Fruit fly (Drosophila melanogaster) whole organism, embryonic: ENCODE results near the gene CG44837.
A peak's percentile ranks its signal among the peaks of the same experiment; 100 is the strongest.

Experiments
- Aef1 ChIP-seq: fragments of 200-800 bp; sonication (Bioruptor generic); IDR thresholded peaks from 3 replicates; pipeline ENCODE4 v1.3.6; 2022; ENCODE audit warnings: missing biosample characterization, missing genetic modification characterization
- Bteb2 ChIP-seq: fragments of 200-800 bp; sonication (Bioruptor generic); optimal IDR thresholded peaks from 2 replicates; lab custom pipeline; 2016; ENCODE audit warnings: missing biosample characterization, missing genetic modification characterization
- C15 ChIP-seq: fragments of 200-800 bp; sonication (Bioruptor generic); IDR thresholded peaks from 3 replicates; pipeline ENCODE4 v1.3.6; 2022; ENCODE audit warnings: missing biosample characterization, missing genetic modification characterization
- CG10147 ChIP-seq: fragments of 200-800 bp; sonication (Bioruptor generic); optimal IDR thresholded peaks from 2 replicates; lab custom pipeline; 2019; ENCODE audit warnings: missing biosample characterization, mild to moderate bottlenecking, missing genetic modification characterization, moderate library complexity
- CG11093 ChIP-seq: fragments of 200-800 bp; sonication (Bioruptor generic); IDR thresholded peaks from 3 replicates; pipeline ENCODE4 v1.3.6; 2022; ENCODE audit warnings: missing biosample characterization, missing genetic modification characterization
- CG12299 ChIP-seq: fragments of 200-800 bp; sonication (Bioruptor generic); optimal IDR thresholded peaks from 2 replicates; lab custom pipeline; 2018; ENCODE audit warnings: missing biosample characterization, mild to moderate bottlenecking, missing genetic modification characterization
- CG18011 ChIP-seq: fragments of 200-800 bp; sonication (Bioruptor generic); optimal IDR thresholded peaks from 2 replicates; lab custom pipeline; 2017; ENCODE audit warnings: missing biosample characterization, missing genetic modification characterization, mild to moderate bottlenecking, moderate library complexity, missing genotype
- CG2116 ChIP-seq: fragments of 200-800 bp; sonication (Bioruptor generic); optimal IDR thresholded peaks from 3 replicates; lab custom pipeline; 2018; ENCODE audit warnings: missing biosample characterization, mild to moderate bottlenecking, missing genetic modification characterization
- CG2129 ChIP-seq: fragments of 200-800 bp; sonication (Bioruptor generic); IDR thresholded peaks from 2 replicates; pipeline ENCODE4 v1.3.6; 2022; ENCODE audit warnings: missing biosample characterization, missing genetic modification characterization; ENCODE audit not compliant: partially characterized antibody
- CG2875 ChIP-seq: fragments of 200-800 bp; sonication (Bioruptor generic); optimal IDR thresholded peaks from 2 replicates; lab custom pipeline; 2017; ENCODE audit warnings: missing biosample characterization, mild to moderate bottlenecking, missing genetic modification characterization, missing genetic modification reagents
- CG3163 ChIP-seq: fragments of 200-800 bp; sonication (Bioruptor generic); optimal IDR thresholded peaks from 3 replicates; lab custom pipeline; 2016; ENCODE audit warnings: missing biosample characterization, missing genetic modification characterization
- CG3281 ChIP-seq: fragments of 200-800 bp; sonication (Bioruptor generic); optimal IDR thresholded peaks from 3 replicates; lab custom pipeline; 2017; ENCODE audit warnings: missing biosample characterization, mild to moderate bottlenecking, missing genetic modification characterization
- CG4282 ChIP-seq: fragments of 200-800 bp; sonication (Bioruptor generic); optimal IDR thresholded peaks from 2 replicates; lab custom pipeline; 2016; ENCODE audit warnings: missing biosample characterization, missing genetic modification characterization
- CG4424 ChIP-seq: fragments of 200-800 bp; sonication (Bioruptor generic); optimal IDR thresholded peaks from 3 replicates; lab custom pipeline; 2016; ENCODE audit warnings: missing biosample characterization, missing genetic modification characterization
- CG4617 ChIP-seq: fragments of 200-800 bp; sonication (Bioruptor generic); optimal IDR thresholded peaks from 3 replicates; lab custom pipeline; 2016; ENCODE audit warnings: missing biosample characterization, missing genetic modification characterization, borderline replicate concordance
- CG7357 ChIP-seq: fragments of 200-800 bp; sonication (Bioruptor generic); IDR thresholded peaks from 3 replicates; pipeline ENCODE4 v1.3.6; 2022; ENCODE audit warnings: missing biosample characterization, missing genetic modification characterization
- CG7963 ChIP-seq: fragments of 200-800 bp; sonication (Bioruptor generic); IDR thresholded peaks from 3 replicates; pipeline ENCODE4 v1.3.6; 2022; ENCODE audit warnings: missing biosample characterization, missing genetic modification characterization; ENCODE audit not compliant: partially characterized antibody
- CG8388 ChIP-seq: fragments of 200-800 bp; sonication (Bioruptor generic); optimal IDR thresholded peaks from 2 replicates; lab custom pipeline; 2019; ENCODE audit warnings: missing biosample characterization, mild to moderate bottlenecking, missing genetic modification characterization, moderate library complexity
- CG9797 ChIP-seq: fragments of 200-800 bp; sonication (Bioruptor generic); optimal IDR thresholded peaks from 3 replicates; lab custom pipeline; 2018; ENCODE audit warnings: missing biosample characterization, mild to moderate bottlenecking, missing genetic modification characterization
- Camta ChIP-seq: fragments of 200-800 bp; sonication (Bioruptor generic); optimal IDR thresholded peaks from 2 replicates; lab custom pipeline; 2016; ENCODE audit warnings: missing biosample characterization, missing genetic modification characterization
- Chrac-16 ChIP-seq: fragments of 200-800 bp; sonication (Bioruptor generic); optimal IDR thresholded peaks from 3 replicates; lab custom pipeline; 2016; ENCODE audit warnings: missing biosample characterization, missing genetic modification characterization
- CkIIα-i1 ChIP-seq: fragments of 200-800 bp; sonication (Bioruptor generic); IDR thresholded peaks from 2 replicates; pipeline ENCODE4 v1.3.6; 2022; ENCODE audit warnings: missing biosample characterization, missing genetic modification characterization
- Dll ChIP-seq: fragments of 200-800 bp; sonication (Bioruptor generic); IDR thresholded peaks from 4 replicates; pipeline ENCODE4 v1.3.6; 2022; ENCODE audit warnings: missing biosample characterization, missing genetic modification characterization; ENCODE audit not compliant: partially characterized antibody
- E2f2 ChIP-seq: fragments of 200-800 bp; sonication (Bioruptor generic); IDR thresholded peaks from 2 replicates; pipeline ENCODE4 v1.3.6; 2022; ENCODE audit warnings: missing biosample characterization, missing genetic modification characterization
- HmgD ChIP-seq: fragments of 200-800 bp; sonication (Bioruptor generic); optimal IDR thresholded peaks from 3 replicates; lab custom pipeline; 2016; ENCODE audit warnings: missing biosample characterization, missing genetic modification characterization
- Nf-YC ChIP-seq: fragments of 200-800 bp; optimal IDR thresholded peaks from 3 replicates; lab custom pipeline; 2019; ENCODE audit warnings: missing biosample characterization, mild to moderate bottlenecking, missing genetic modification characterization, moderate library complexity
- PHDP ChIP-seq: fragments of 200-800 bp; sonication (Bioruptor generic); optimal IDR thresholded peaks from 3 replicates; lab custom pipeline; 2018; ENCODE audit warnings: missing biosample characterization, mild to moderate bottlenecking, missing genetic modification characterization, moderate library complexity
- Sin3A ChIP-seq: fragments of >200 bp; optimal IDR thresholded peaks from 2 replicates; lab custom pipeline; 2018
- Spps ChIP-seq: fragments of 200-800 bp; sonication (Bioruptor generic); optimal IDR thresholded peaks from 2 replicates; lab custom pipeline; 2018; ENCODE audit warnings: missing biosample characterization, mild to moderate bottlenecking, missing genetic modification characterization
- Ssrp ChIP-seq: fragments of 200-800 bp; sonication (Bioruptor generic); optimal IDR thresholded peaks from 2 replicates; lab custom pipeline; 2018; ENCODE audit warnings: missing biosample characterization, mild to moderate bottlenecking, missing genetic modification characterization, moderate library complexity
- YL-1 ChIP-seq: fragments of 200-800 bp; sonication (Bioruptor generic); optimal IDR thresholded peaks from 3 replicates; lab custom pipeline; 2017; ENCODE audit warnings: missing biosample characterization, mild to moderate bottlenecking, missing genetic modification characterization
- bowl ChIP-seq: fragments of 200-800 bp; sonication (Bioruptor generic); IDR thresholded peaks from 2 replicates; pipeline ENCODE4 v1.3.6; 2022; ENCODE audit warnings: missing biosample characterization, missing genetic modification characterization
- caup ChIP-seq: fragments of 200-800 bp; sonication (Bioruptor generic); optimal IDR thresholded peaks from 3 replicates; lab custom pipeline; 2017; ENCODE audit warnings: missing biosample characterization, mild to moderate bottlenecking, missing genetic modification characterization, moderate library complexity; ENCODE audit not compliant: severe bottlenecking
- chm ChIP-seq: fragments of 200-800 bp; sonication (Bioruptor generic); IDR thresholded peaks from 2 replicates; pipeline ENCODE4 v1.3.6; 2022; ENCODE audit warnings: missing biosample characterization, missing genetic modification characterization
- crp ChIP-seq, 2 experiments: fragments of 200-800 bp; sonication (Bioruptor generic); optimal IDR thresholded peaks; 2 replicates in 1 of 2; 3 replicates in 1 of 2; lab custom pipeline; 2017; ENCODE audit warnings: missing biosample characterization in 2 of 2, missing genetic modification characterization in 2 of 2, mild to moderate bottlenecking in 1 of 2, moderate library complexity in 1 of 2
- da ChIP-seq: fragments of 200-800 bp; sonication (Bioruptor generic); optimal IDR thresholded peaks from 2 replicates; lab custom pipeline; 2016; ENCODE audit warnings: missing biosample characterization, missing genetic modification characterization
- disco-r ChIP-seq: fragments of 200-800 bp; sonication (Bioruptor generic); optimal IDR thresholded peaks from 2 replicates; lab custom pipeline; 2016; ENCODE audit warnings: missing biosample characterization, missing genetic modification characterization
- ems ChIP-seq: fragments of 200-800 bp; sonication (Bioruptor generic); optimal IDR thresholded peaks from 3 replicates; lab custom pipeline; 2016; ENCODE audit warnings: missing biosample characterization, missing genetic modification characterization
- ewg ChIP-seq: fragments of 200-800 bp; sonication (Bioruptor generic); optimal IDR thresholded peaks from 3 replicates; lab custom pipeline; 2017; ENCODE audit warnings: mild to moderate bottlenecking, missing biosample characterization, missing genetic modification reagents, missing genetic modification characterization
- fd96Cb ChIP-seq: fragments of 200-800 bp; sonication (Bioruptor generic); optimal IDR thresholded peaks from 2 replicates; lab custom pipeline; 2018; ENCODE audit warnings: missing biosample characterization, mild to moderate bottlenecking, missing genetic modification characterization, moderate library complexity
- gcm2 ChIP-seq: fragments of 200-800 bp; sonication (Bioruptor generic); optimal IDR thresholded peaks from 2 replicates; lab custom pipeline; 2016; ENCODE audit warnings: missing biosample characterization, missing genetic modification characterization
- hkb ChIP-seq, 2 experiments: fragments of 200-800 bp in 1 of 2; fragments of >200 bp in 1 of 2; sonication (Bioruptor generic) in 1 of 2; IDR thresholded peaks in 1 of 2; optimal IDR thresholded peaks in 1 of 2; 2 replicates each; pipeline versions ENCODE4 v1.3.6 to Lab custom; 2017 to 2022; ENCODE audit warnings: missing biosample characterization in 1 of 2, missing genetic modification characterization in 1 of 2
- nerfin-2 ChIP-seq: fragments of 200-800 bp; sonication (Bioruptor generic); IDR thresholded peaks from 2 replicates; pipeline ENCODE4 v1.3.6; 2022; ENCODE audit warnings: missing biosample characterization, missing genetic modification characterization; ENCODE audit not compliant: partially characterized antibody
- org-1 ChIP-seq: fragments of 200-800 bp; sonication (Bioruptor generic); optimal IDR thresholded peaks from 2 replicates; lab custom pipeline; 2017; ENCODE audit warnings: missing biosample characterization, missing genetic modification characterization
- otp ChIP-seq: fragments of 200-800 bp; sonication (Bioruptor generic); IDR thresholded peaks from 3 replicates; pipeline ENCODE4, ENCODE4 v1.3.6; 2022; ENCODE audit warnings: missing biosample characterization, missing genetic modification characterization
- p53 ChIP-seq: fragments of 200-800 bp; sonication (Bioruptor generic); optimal IDR thresholded peaks from 2 replicates; lab custom pipeline; 2016; ENCODE audit warnings: missing biosample characterization, missing genetic modification characterization
- pnt ChIP-seq: fragments of 200-800 bp; sonication (Bioruptor generic); optimal IDR thresholded peaks from 3 replicates; lab custom pipeline; 2016; ENCODE audit warnings: missing biosample characterization, missing genetic modification characterization
- tgo ChIP-seq: fragments of 200-800 bp; sonication (Bioruptor generic); IDR thresholded peaks from 3 replicates; pipeline ENCODE4 v1.3.6; 2022; ENCODE audit warnings: missing biosample characterization, missing genetic modification characterization
- tio ChIP-seq: fragments of 200-800 bp; sonication (Bioruptor generic); optimal IDR thresholded peaks from 2 replicates; lab custom pipeline; 2017; ENCODE audit warnings: missing biosample characterization, missing genetic modification characterization, inconsistent platforms
- unpg ChIP-seq: fragments of 200-800 bp; sonication (Bioruptor generic); optimal IDR thresholded peaks from 3 replicates; lab custom pipeline; 2018; ENCODE audit warnings: missing biosample characterization, mild to moderate bottlenecking, missing genetic modification characterization, moderate library complexity

CG44837 gene

dm6 chr3L:11833296-11833717 is 105.4 kb downstream of the CG44837 start, which contains the start of gene CycA (continued):
- TF ChIP-seq org-1 (GFP tag; lab: Kevin White, UChicago) (no peak), bowl (GFP tag; lab: Robert Waterston, UW) (no peak), p53 (no peak), ems (GFP tag; lab: Kevin White, UChicago) (no peak), hkb (optimal IDR thresholded peaks at IDR 0.05; lab: Kevin White, UChicago) (peak; percentile 12), hkb (GFP tag; IDR thresholded peaks at IDR 0.05; lab: Robert Waterston, UW) (0 out of 2 replicates have a peak, but pooled peaks have one; percentile 13), CG2875 (GFP tag; lab: Kevin White, UChicago) (no peak), CkIIα-i1 (GFP tag; lab: Robert Waterston, UW) (no peak), HmgD (GFP tag; lab: Kevin White, UChicago) (peak; percentile 10), Sin3A (peak; percentile 56), tio (no peak), Aef1 (GFP tag; lab: Robert Waterston, UW) (no peak), YL-1 (peak; percentile 53), da (no peak), fd96Cb (tag; lab: Kevin White, UChicago) (no peak), pnt (no peak), unpg (GFP tag; lab: Kevin White, UChicago) (no peak), Dll (GFP tag; lab: Robert Waterston, UW) (peak; percentile 86), Ssrp (tag; lab: Kevin White, UChicago) (no peak), CG10147 (GFP tag; lab: Kevin White, UChicago) (no peak), CG18011 (GFP tag; lab: Kevin White, UChicago) (no peak), Bteb2 (GFP tag; lab: Kevin White, UChicago) (no peak), E2f2 (GFP tag; lab: Robert Waterston, UW) (peak; percentile 100), caup (GFP tag; lab: Kevin White, UChicago) (no peak), CG7963 (GFP tag; lab: Robert Waterston, UW) (peak; percentile 61; the same call in 1 of the 3 replicates), otp (GFP tag; lab: Robert Waterston, UW) (no peak), CG7357 (GFP tag; lab: Robert Waterston, UW) (no peak), tgo (GFP tag; lab: Robert Waterston, UW) (no peak), CG4617 (GFP tag; lab: Kevin White, UChicago) (peak; percentile 29), ewg (GFP tag; lab: Kevin White, UChicago) (no peak), CG12299 (tag; lab: Kevin White, UChicago) (peak; percentile 32), CG9797 (peak; percentile 94), gcm2 (GFP tag; lab: Kevin White, UChicago) (no peak), CG8388 (GFP tag; lab: Kevin White, UChicago) (no peak), nerfin-2 (GFP tag; lab: Robert Waterston, UW) (peak; percentile 54; the same call in 1 of the 2 replicates), CG11093 (GFP tag; lab: Robert Waterston, UW) (no peak), C15 (no peak), Chrac-16 (no peak), CG2129 (GFP tag; lab: Robert Waterston, UW) (peak; percentile 50), CG3281 (GFP tag; lab: Kevin White, UChicago) (no peak), crp (GFP tag; optimal IDR thresholded peaks at IDR 0.05; lab: Kevin White, UChicago) (peak in 1 of 2 experiments; percentile 24), CG3163 (GFP tag; lab: Kevin White, UChicago) (peak; percentile 46), disco-r (GFP tag; lab: Kevin White, UChicago) (no peak), Spps (tag; lab: Kevin White, UChicago) (no peak), PHDP (tag; lab: Kevin White, UChicago) (peak; percentile 9), chm (peak; percentile 37; the same call in 1 of the 2 replicates), CG4424 (GFP tag; lab: Kevin White, UChicago) (no peak), Camta (GFP tag; lab: Kevin White, UChicago) (peak; percentile 6), CG4282 (GFP tag; lab: Kevin White, UChicago) (peak; percentile 26), CG2116 (GFP tag; lab: Kevin White, UChicago) (peak; percentile 87), Nf-YC (tag; lab: Kevin White, UChicago) (no peak)
